Fruit fly (Drosophila melanogaster) whole organism, embryonic: Measurements from ENCODE around the gene Sap130.

Experiments used
- B-H1 ChIP-seq: fragments of 200-800 bp; sonication (Bioruptor generic); IDR thresholded peaks from 3 replicates; pipeline ENCODE4 v1.3.6; 2022; ENCODE audit warnings: missing biosample characterization, missing genetic modification characterization
- BEAF-32 ChIP-seq: fragments of 200-800 bp; sonication (Bioruptor generic); optimal IDR thresholded peaks from 3 replicates; lab custom pipeline; 2017; ENCODE audit warnings: missing biosample characterization, missing genetic modification characterization, mild to moderate bottlenecking, moderate library complexity, missing genetic modification reagents
- Bteb2 ChIP-seq: fragments of 200-800 bp; sonication (Bioruptor generic); optimal IDR thresholded peaks from 2 replicates; lab custom pipeline; 2016; ENCODE audit warnings: missing biosample characterization, missing genetic modification characterization
- CG10274 ChIP-seq: fragments of 200-800 bp; sonication (Bioruptor generic); optimal IDR thresholded peaks from 3 replicates; lab custom pipeline; 2017; ENCODE audit warnings: missing biosample characterization, mild to moderate bottlenecking, missing genetic modification characterization
- CG12769 ChIP-seq: fragments of 200-800 bp; sonication (Bioruptor generic); optimal IDR thresholded peaks from 2 replicates; lab custom pipeline; 2019; ENCODE audit warnings: missing biosample characterization, mild to moderate bottlenecking, missing genetic modification characterization, moderate library complexity
- CG13123 ChIP-seq: fragments of 200-800 bp; sonication (Bioruptor generic); optimal IDR thresholded peaks from 2 replicates; lab custom pipeline; 2016; ENCODE audit warnings: missing biosample characterization, missing genetic modification characterization
- CG15269 ChIP-seq: fragments of 200-800 bp; sonication (Bioruptor generic); optimal IDR thresholded peaks from 2 replicates; lab custom pipeline; 2018; ENCODE audit warnings: missing biosample characterization, mild to moderate bottlenecking, missing genetic modification characterization, moderate library complexity
- CG15514 ChIP-seq: fragments of 200-800 bp; sonication (Bioruptor generic); optimal IDR thresholded peaks from 3 replicates; lab custom pipeline; 2017; ENCODE audit warnings: missing biosample characterization, missing genetic modification characterization, mild to moderate bottlenecking, moderate library complexity, missing genetic modification reagents
- CG16779 ChIP-seq: fragments of 200-800 bp; sonication (Bioruptor generic); IDR thresholded peaks from 2 replicates; pipeline ENCODE4 v1.3.6; 2022; ENCODE audit warnings: missing biosample characterization, missing genetic modification characterization
- CG31224 ChIP-seq: fragments of 200-800 bp; sonication (Bioruptor generic); IDR thresholded peaks from 2 replicates; pipeline ENCODE4 v1.3.6; 2022; ENCODE audit warnings: missing biosample characterization, missing genetic modification characterization
- CG31441 ChIP-seq: fragments of 200-800 bp; sonication (Bioruptor generic); IDR thresholded peaks from 2 replicates; pipeline ENCODE4 v1.3.6; 2022; ENCODE audit warnings: missing biosample characterization, missing genetic modification characterization
- CG32532 ChIP-seq: fragments of 200-800 bp; sonication (Bioruptor generic); IDR thresholded peaks from 2 replicates; pipeline ENCODE4 v1.3.6; 2022; ENCODE audit warnings: missing biosample characterization, missing genetic modification characterization
- CG32772 ChIP-seq: fragments of 200-800 bp; sonication (Bioruptor generic); IDR thresholded peaks from 2 replicates; pipeline ENCODE4 v1.3.6; 2022; ENCODE audit warnings: missing biosample characterization, missing genetic modification characterization
- CG3838 ChIP-seq: fragments of 200-800 bp; sonication (Bioruptor generic); optimal IDR thresholded peaks from 3 replicates; lab custom pipeline; 2016; ENCODE audit warnings: missing biosample characterization, missing genetic modification characterization
- CG42726 ChIP-seq: fragments of 200-800 bp; sonication (Bioruptor generic); IDR thresholded peaks from 2 replicates; pipeline ENCODE4 v1.3.6; 2022; ENCODE audit warnings: missing biosample characterization, missing genetic modification characterization; ENCODE audit not compliant: partially characterized antibody
- CG4617 ChIP-seq: fragments of 200-800 bp; sonication (Bioruptor generic); optimal IDR thresholded peaks from 3 replicates; lab custom pipeline; 2016; ENCODE audit warnings: missing biosample characterization, missing genetic modification characterization, borderline replicate concordance
- CG6654 ChIP-seq: fragments of 200-800 bp; sonication (Bioruptor generic); optimal IDR thresholded peaks from 2 replicates; lab custom pipeline; 2017; ENCODE audit warnings: missing biosample characterization, mild to moderate bottlenecking, missing genetic modification characterization
- CG6765 ChIP-seq: fragments of 200-800 bp; sonication (Bioruptor generic); optimal IDR thresholded peaks from 3 replicates; lab custom pipeline; 2017; ENCODE audit warnings: missing biosample characterization, mild to moderate bottlenecking, missing genetic modification characterization
- CG8089 ChIP-seq: fragments of 200-800 bp; sonication (Bioruptor generic); optimal IDR thresholded peaks from 3 replicates; lab custom pipeline; 2016; ENCODE audit warnings: missing biosample characterization, missing genetic modification characterization
- CkIIα-i1 ChIP-seq: fragments of 200-800 bp; sonication (Bioruptor generic); IDR thresholded peaks from 2 replicates; pipeline ENCODE4 v1.3.6; 2022; ENCODE audit warnings: missing biosample characterization, missing genetic modification characterization
- D19B ChIP-seq: fragments of 200-800 bp; sonication (Bioruptor generic); optimal IDR thresholded peaks from 2 replicates; lab custom pipeline; 2017; ENCODE audit warnings: missing biosample characterization, mild to moderate bottlenecking, missing genetic modification characterization
- HHEX ChIP-seq: fragments of 200-800 bp; sonication (Bioruptor generic); optimal IDR thresholded peaks from 3 replicates; lab custom pipeline; 2017; ENCODE audit warnings: missing biosample characterization, mild to moderate bottlenecking, missing genetic modification characterization, missing genetic modification reagents
- MBD-R2 ChIP-seq: fragments of 200-800 bp; sonication (Bioruptor generic); IDR thresholded peaks from 2 replicates; pipeline ENCODE4 v1.3.6; 2022; ENCODE audit warnings: missing biosample characterization, missing genetic modification characterization
- Max ChIP-seq: fragments of 200-800 bp; sonication (Bioruptor generic); optimal IDR thresholded peaks from 2 replicates; lab custom pipeline; 2016; ENCODE audit warnings: missing biosample characterization, mild to moderate bottlenecking, missing genetic modification characterization
- NK7.1 ChIP-seq: fragments of 200-800 bp; sonication (Bioruptor generic); optimal IDR thresholded peaks from 3 replicates; lab custom pipeline; 2016; ENCODE audit warnings: missing biosample characterization, missing genetic modification characterization
- Neu2 ChIP-seq: fragments of 200-800 bp; sonication (Bioruptor generic); optimal IDR thresholded peaks from 3 replicates; lab custom pipeline; 2016; ENCODE audit warnings: missing biosample characterization, missing genetic modification characterization, borderline replicate concordance
- PHDP ChIP-seq: fragments of 200-800 bp; sonication (Bioruptor generic); optimal IDR thresholded peaks from 3 replicates; lab custom pipeline; 2018; ENCODE audit warnings: missing biosample characterization, mild to moderate bottlenecking, missing genetic modification characterization, moderate library complexity
- Sry-δ ChIP-seq: fragments of 200-800 bp; sonication (Bioruptor generic); optimal IDR thresholded peaks from 2 replicates; lab custom pipeline; 2016; ENCODE audit warnings: missing biosample characterization, missing genetic modification characterization
- Ssrp ChIP-seq: fragments of 200-800 bp; sonication (Bioruptor generic); optimal IDR thresholded peaks from 2 replicates; lab custom pipeline; 2018; ENCODE audit warnings: missing biosample characterization, mild to moderate bottlenecking, missing genetic modification characterization, moderate library complexity
- Tbp ChIP-seq: fragments of >200 bp; optimal IDR thresholded peaks from 2 replicates; lab custom pipeline; 2018; ENCODE audit warnings: missing biosample characterization, missing genetic modification characterization
- ap ChIP-seq: fragments of 200-800 bp; sonication (Bioruptor generic); IDR thresholded peaks from 2 replicates; pipeline ENCODE4 v1.3.6; 2022; ENCODE audit warnings: missing biosample characterization, missing genetic modification characterization
- az2 ChIP-seq: fragments of 200-800 bp; sonication (Bioruptor generic); optimal IDR thresholded peaks from 3 replicates; lab custom pipeline; 2016; ENCODE audit warnings: missing biosample characterization, missing genetic modification characterization
- bab2 ChIP-seq: fragments of 200-800 bp; sonication (Bioruptor generic); optimal IDR thresholded peaks from 2 replicates; lab custom pipeline; 2016; ENCODE audit warnings: missing biosample characterization, missing genetic modification characterization
- bowl ChIP-seq: fragments of 200-800 bp; sonication (Bioruptor generic); IDR thresholded peaks from 2 replicates; pipeline ENCODE4 v1.3.6; 2022; ENCODE audit warnings: missing biosample characterization, missing genetic modification characterization
- cato ChIP-seq: fragments of 200-800 bp; sonication (Bioruptor generic); optimal IDR thresholded peaks from 2 replicates; lab custom pipeline; 2016; ENCODE audit warnings: missing biosample characterization, missing genetic modification characterization, borderline replicate concordance
- chm ChIP-seq: fragments of 200-800 bp; sonication (Bioruptor generic); IDR thresholded peaks from 2 replicates; pipeline ENCODE4 v1.3.6; 2022; ENCODE audit warnings: missing biosample characterization, missing genetic modification characterization
- crp ChIP-seq, 2 experiments: fragments of 200-800 bp; sonication (Bioruptor generic); optimal IDR thresholded peaks; 2 replicates in 1 of 2; 3 replicates in 1 of 2; lab custom pipeline; 2017; ENCODE audit warnings: missing biosample characterization in 2 of 2, missing genetic modification characterization in 2 of 2, mild to moderate bottlenecking in 1 of 2, moderate library complexity in 1 of 2
- disco-r ChIP-seq: fragments of 200-800 bp; sonication (Bioruptor generic); optimal IDR thresholded peaks from 2 replicates; lab custom pipeline; 2016; ENCODE audit warnings: missing biosample characterization, missing genetic modification characterization
- esg ChIP-seq: fragments of 200-800 bp; sonication (Bioruptor generic); conservative IDR thresholded peaks from 2 replicates; pipeline ENCODE4 v1.3.6; 2022; ENCODE audit warnings: missing biosample characterization, missing genetic modification characterization
- gcm2 ChIP-seq: fragments of 200-800 bp; sonication (Bioruptor generic); optimal IDR thresholded peaks from 2 replicates; lab custom pipeline; 2016; ENCODE audit warnings: missing biosample characterization, missing genetic modification characterization
- insv ChIP-seq, 2 experiments: fragments of 200-800 bp; sonication (Bioruptor generic); optimal IDR thresholded peaks; 3 replicates each; lab custom pipeline; 2016 to 2018; ENCODE audit warnings: missing biosample characterization in 2 of 2, missing genetic modification characterization in 2 of 2
- oc ChIP-seq: fragments of 200-800 bp; sonication (Bioruptor generic); optimal IDR thresholded peaks from 2 replicates; lab custom pipeline; 2018; ENCODE audit warnings: missing biosample characterization, mild to moderate bottlenecking, missing genetic modification characterization, moderate library complexity
- pita ChIP-seq: fragments of 200-800 bp; sonication (Bioruptor generic); optimal IDR thresholded peaks from 2 replicates; lab custom pipeline; 2017; ENCODE audit warnings: missing biosample characterization, mild to moderate bottlenecking, missing genetic modification characterization
- pum ChIP-seq: fragments of 200-800 bp; sonication (Bioruptor generic); optimal IDR thresholded peaks from 2 replicates; lab custom pipeline; 2016; ENCODE audit warnings: missing biosample characterization, missing genetic modification characterization
- ranshi ChIP-seq: fragments of 200-800 bp; sonication (Bioruptor generic); IDR thresholded peaks from 2 replicates; pipeline ENCODE4 v1.3.6; 2022; ENCODE audit warnings: missing biosample characterization, missing genetic modification characterization
- twi ChIP-seq: fragments of 200-800 bp; optimal IDR thresholded peaks from 2 replicates; lab custom pipeline; 2019; ENCODE audit warnings: missing biosample characterization, mild to moderate bottlenecking, missing genetic modification characterization, moderate library complexity
- zfh1 ChIP-seq: fragments of 200-800 bp; sonication (Bioruptor generic); IDR thresholded peaks from 3 replicates; pipeline ENCODE4 v1.3.6; 2022; ENCODE audit warnings: missing biosample characterization, missing genetic modification characterization

The Sap130 gene

DNA sequence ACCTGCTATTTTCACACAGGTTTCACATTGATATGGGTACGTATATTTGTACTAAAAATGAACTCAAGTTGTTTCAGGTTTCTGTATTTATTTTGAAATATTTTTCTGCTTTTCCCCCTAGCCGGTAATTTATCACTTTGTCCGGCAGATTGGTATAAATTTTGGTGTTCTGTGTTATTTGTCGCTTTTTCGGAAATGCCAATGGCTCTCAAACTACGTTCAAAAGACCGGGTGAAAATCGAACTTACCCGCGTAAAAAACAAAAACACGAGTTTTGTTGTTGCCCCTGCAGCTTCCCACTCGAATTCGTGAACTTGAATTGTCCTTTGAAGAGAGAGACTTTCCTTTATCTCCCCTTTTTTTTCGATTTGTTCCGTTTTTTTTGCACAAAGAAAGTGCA lies 36.8 kb downstream of the Sap130 start:
- TF ChIP-seq CG6654 (GFP tag; lab: Kevin White, UChicago) (peak; percentile 94), insv (GFP tag; optimal IDR thresholded peaks at IDR 0.05; lab: Kevin White, UChicago) (no peak)

DNA sequence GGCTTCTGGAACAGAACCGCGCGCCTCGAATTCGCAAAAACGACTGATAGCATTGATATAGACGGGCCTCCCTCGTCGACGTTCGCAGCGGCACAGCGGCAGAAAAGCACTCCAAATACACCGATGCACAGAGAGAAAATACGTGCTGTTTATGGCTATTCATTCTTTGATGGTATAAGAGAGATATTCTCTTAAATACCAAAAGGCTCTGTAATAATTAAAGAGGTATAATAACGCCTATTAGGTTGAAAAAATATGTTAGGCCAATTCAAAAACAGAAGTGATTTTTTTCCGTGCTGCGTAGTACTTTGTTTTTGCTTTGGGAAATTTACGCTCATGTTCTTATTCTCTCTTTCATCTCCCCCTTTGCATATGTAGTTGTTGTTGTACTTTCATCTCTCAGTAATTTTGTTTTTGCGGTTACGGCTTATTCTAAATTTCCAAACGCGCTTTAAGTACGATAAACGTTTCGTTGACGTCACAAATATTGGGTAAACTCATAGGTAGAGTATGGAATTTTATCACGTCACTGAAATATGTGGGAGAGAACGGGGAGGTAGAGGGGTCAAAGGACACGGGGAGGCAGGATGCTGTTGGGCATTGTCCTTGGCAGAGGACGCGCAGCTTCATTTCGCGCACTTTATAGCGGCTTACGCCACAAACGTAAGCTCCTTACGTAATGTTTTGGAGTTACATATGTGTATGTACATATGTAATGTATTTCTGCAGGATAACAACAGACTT lies 37.5 kb downstream of the Sap130 start, which contains the start of gene nebu:
TSS of gene nebu (minus strand) at position 51 of the 744 bp plus-strand sequence.
- TF ChIP-seq CG6765 (GFP tag; lab: Kevin White, UChicago) (peak; percentile 94), zfh1 (GFP tag; lab: Robert Waterston, UW) (peak; percentile 96), esg (GFP tag; lab: Robert Waterston, UW) (peak; percentile 95), CG32532 (peak; percentile 99), B-H1 (peak; percentile 94), Bteb2 (peak; percentile 98), Tbp (GFP tag; lab: Kevin White, UChicago) (no peak), HHEX (GFP tag; lab: Kevin White, UChicago) (peak; percentile 97), CG32772 (GFP tag; lab: Robert Waterston, UW) (peak; percentile 94), BEAF-32 (GFP tag; lab: Kevin White, UChicago) (peak; percentile 14), CG31441 (GFP tag; lab: Robert Waterston, UW) (peak; percentile 94), az2 (GFP tag; lab: Kevin White, UChicago) (peak; percentile 93), CG12769 (tag; lab: Kevin White, UChicago) (peak; percentile 98), oc (tag; lab: Kevin White, UChicago) (no peak), CG15269 (tag; lab: Kevin White, UChicago) (peak; percentile 97), ranshi (GFP tag; lab: Robert Waterston, UW) (peak; percentile 96), CG15514 (GFP tag; lab: Kevin White, UChicago) (peak; percentile 93), Sry-δ (GFP tag; lab: Kevin White, UChicago) (peak; percentile 73), twi (tag; lab: Kevin White, UChicago) (peak; percentile 76), CG13123 (GFP tag; lab: Kevin White, UChicago) (peak; percentile 81), CG4617 (GFP tag; lab: Kevin White, UChicago) (peak; percentile 81), disco-r (GFP tag; lab: Kevin White, UChicago) (peak; percentile 93), MBD-R2 (peak; percentile 96), crp (GFP tag; optimal IDR thresholded peaks at IDR 0.05; lab: Kevin White, UChicago) (peak in 1 of 2 experiments; percentile 61), Max (GFP tag; lab: Kevin White, UChicago) (peak; percentile 94), ap (GFP tag; lab: Robert Waterston, UW) (no peak; the same call in 1 of the 2 replicates), pita (GFP tag; lab: Kevin White, UChicago) (no peak), CG42726 (no peak), bowl (GFP tag; lab: Robert Waterston, UW) (peak; percentile 89), NK7.1 (GFP tag; lab: Kevin White, UChicago) (peak; percentile 95), CG8089 (peak; percentile 92), bab2 (GFP tag; lab: Kevin White, UChicago) (peak; percentile 97), CG3838 (GFP tag; lab: Kevin White, UChicago) (peak; percentile 88), Neu2 (GFP tag; lab: Kevin White, UChicago) (peak; percentile 89), Ssrp (peak; percentile 83), CG10274 (GFP tag; lab: Kevin White, UChicago) (peak; percentile 82), cato (GFP tag; lab: Kevin White, UChicago) (peak; percentile 80), chm (peak; percentile 95; the same call in 1 of the 2 replicates), pum (GFP tag; lab: Kevin White, UChicago) (peak; percentile 91), CG31224 (peak; percentile 95), CG16779 (peak; percentile 96), gcm2 (GFP tag; lab: Kevin White, UChicago) (peak; percentile 93), CkIIα-i1 (peak; percentile 88; the same call in 1 of the 2 replicates), D19B (peak; percentile 89), PHDP (peak; percentile 97)
